Worm (Caenorhabditis elegans) whole organism, L2 larva: ENCODE measurements around the gene nex-1.

Source experiments
- aly-2 ChIP-seq: fragments of 150-350 bp; optimal IDR thresholded peaks from 2 replicates; lab custom pipeline; 2014; ENCODE audit warnings: missing biosample characterization, missing genetic modification characterization
- ama-1 ChIP-seq: fragments of 150-350 bp; optimal IDR thresholded peaks from 2 replicates; lab custom pipeline; 2018; ENCODE audit warnings: inconsistent platforms
- ceh-82 ChIP-seq: fragments of 150-350 bp; optimal IDR thresholded peaks from 2 replicates; lab custom pipeline; 2014; ENCODE audit warnings: missing biosample characterization, missing genetic modification characterization
- mbf-1 ChIP-seq: sonication (generic microtip); optimal IDR thresholded peaks from 2 replicates; lab custom pipeline; 2017; ENCODE audit warnings: missing biosample characterization, missing genetic modification characterization
- mdl-1 ChIP-seq, 2 experiments: fragments of 150-350 bp in 1 of 2; sonication (generic microtip) in 1 of 2; optimal IDR thresholded peaks; 2 replicates each; lab custom pipeline; 2017; ENCODE audit warnings: missing biosample characterization in 2 of 2, missing genetic modification characterization in 2 of 2
- nhr-11 ChIP-seq: fragments of 150-350 bp; optimal IDR thresholded peaks from 2 replicates; lab custom pipeline; 2014; ENCODE audit warnings: missing biosample characterization, missing genetic modification characterization
- nhr-21 ChIP-seq: fragments of 150-350 bp; optimal IDR thresholded peaks from 2 replicates; lab custom pipeline; 2014; ENCODE audit warnings: missing biosample characterization, missing genetic modification characterization
- nhr-25 ChIP-seq: fragments of 150-350 bp; sonication (generic microtip); optimal IDR thresholded peaks from 3 replicates; lab custom pipeline; 2014; ENCODE audit warnings: missing biosample characterization, missing genetic modification characterization
- sma-3 ChIP-seq: sonication (generic microtip); optimal IDR thresholded peaks from 2 replicates; lab custom pipeline; 2016; ENCODE audit warnings: missing genetic modification reagents, missing genetic modification characterization, missing compliant biosample characterization
- snpc-4 ChIP-seq: fragments of 150-350 bp; optimal IDR thresholded peaks from 2 replicates; lab custom pipeline; 2014; ENCODE audit warnings: missing biosample characterization, missing genetic modification characterization
- unc-62 ChIP-seq: fragments of 150-350 bp; optimal IDR thresholded peaks from 2 replicates; lab custom pipeline; 2014; ENCODE audit warnings: missing biosample characterization, missing genetic modification reagents, missing genetic modification characterization
- ztf-4 ChIP-seq: fragments of 150-350 bp; optimal IDR thresholded peaks from 2 replicates; lab custom pipeline; 2014; ENCODE audit warnings: missing biosample characterization, missing genetic modification characterization

DNA sequence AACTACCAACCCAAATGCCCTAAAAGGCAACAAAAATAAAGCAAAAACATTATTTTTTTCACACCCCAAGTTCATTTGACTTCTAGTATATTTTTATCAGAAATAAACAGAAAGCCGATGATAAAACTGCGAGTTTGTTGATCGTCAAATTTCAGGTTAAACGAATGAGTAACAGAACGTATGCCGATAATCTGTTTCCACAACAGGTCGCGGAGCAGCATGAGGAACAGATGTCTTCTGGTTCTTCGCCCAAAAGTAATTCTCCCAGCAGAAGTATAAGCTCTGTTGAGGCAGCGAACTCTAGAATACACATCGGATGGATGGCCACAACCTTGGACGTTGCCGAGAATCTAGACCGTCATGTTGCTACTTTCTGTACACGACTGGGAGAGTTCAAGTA, 5.0 kb downstream of the nex-1 start, which contains the start of gene prmt-5:
- TF ChIP-seq ceh-82 (tag; lab: Kevin White, UChicago) (no peak), ztf-4 (tag; lab: Kevin White, UChicago) (peak; percentile 53), ama-1 (lab: Kevin White, UChicago) (peak; percentile 65), mbf-1 (tag; lab: Kevin White, UChicago) (no peak), aly-2 (tag; lab: Kevin White, UChicago) (no peak), nhr-25 (tag; lab: Kevin White, UChicago) (no peak), unc-62 (GFP tag; lab: Kevin White, UChicago) (no peak), sma-3 (GFP tag; lab: Kevin White, UChicago) (peak; percentile 45), mdl-1 (tag; optimal IDR thresholded peaks at IDR 0.05; lab: Kevin White, UChicago) (no peak), nhr-21 (tag; lab: Kevin White, UChicago) (peak; percentile 46), nhr-11 (tag; lab: Kevin White, UChicago) (no peak), snpc-4 (tag; lab: Kevin White, UChicago) (no peak)
